Fruit fly (Drosophila melanogaster) whole organism, embryonic: ENCODE measurements around the gene Lerp.

ENCODE experiments used
- Atf3 ChIP-seq: fragments of 200-800 bp; sonication (Bioruptor generic); optimal IDR thresholded peaks from 3 replicates; lab custom pipeline; 2016; ENCODE audit warnings: missing biosample characterization, missing genetic modification characterization
- CG10209 ChIP-seq: fragments of 200-800 bp; sonication (Bioruptor generic); optimal IDR thresholded peaks from 3 replicates; lab custom pipeline; 2017; ENCODE audit warnings: missing biosample characterization, mild to moderate bottlenecking, missing genetic modification characterization, missing genetic modification reagents
- CG1024 ChIP-seq: fragments of 200-800 bp; sonication (Bioruptor generic); IDR thresholded peaks from 2 replicates; pipeline ENCODE4 v1.3.6; 2022; ENCODE audit warnings: missing biosample characterization, missing genetic modification characterization
- CG10654 ChIP-seq: fragments of 200-800 bp; sonication (Bioruptor generic); optimal IDR thresholded peaks from 2 replicates; lab custom pipeline; 2016; ENCODE audit warnings: missing biosample characterization, missing genetic modification characterization
- CG11247 ChIP-seq: fragments of 200-800 bp; sonication (Bioruptor generic); IDR thresholded peaks from 2 replicates; pipeline ENCODE4 v1.3.6; 2022; ENCODE audit warnings: missing biosample characterization, missing genetic modification characterization
- CG12391 ChIP-seq: fragments of 200-800 bp; sonication (Bioruptor generic); optimal IDR thresholded peaks from 3 replicates; lab custom pipeline; 2018; ENCODE audit warnings: missing biosample characterization, mild to moderate bottlenecking, missing genetic modification characterization, moderate library complexity
- CG12659 ChIP-seq: fragments of 200-800 bp; sonication (Bioruptor generic); optimal IDR thresholded peaks from 3 replicates; lab custom pipeline; 2017; ENCODE audit warnings: mild to moderate bottlenecking, missing biosample characterization, missing genetic modification reagents, missing genetic modification characterization
- CG12942 ChIP-seq: fragments of 200-800 bp; sonication (Bioruptor generic); optimal IDR thresholded peaks from 3 replicates; lab custom pipeline; 2016; ENCODE audit warnings: missing biosample characterization, missing genetic modification characterization
- CG13287 ChIP-seq: fragments of 200-800 bp; sonication (Bioruptor generic); IDR thresholded peaks from 2 replicates; pipeline ENCODE4 v1.3.6; 2022; ENCODE audit warnings: missing biosample characterization, missing genetic modification characterization; ENCODE audit not compliant: partially characterized antibody
- CG13624 ChIP-seq: fragments of 200-800 bp; sonication (Bioruptor generic); optimal IDR thresholded peaks from 2 replicates; lab custom pipeline; 2016; ENCODE audit warnings: missing biosample characterization, missing genetic modification characterization
- CG13894 ChIP-seq: fragments of 200-800 bp; sonication (Bioruptor generic); optimal IDR thresholded peaks from 3 replicates; lab custom pipeline; 2018; ENCODE audit warnings: missing biosample characterization, mild to moderate bottlenecking, missing genetic modification characterization, moderate library complexity
- CG14050 ChIP-seq: fragments of 200-800 bp; sonication (Bioruptor generic); IDR thresholded peaks from 3 replicates; pipeline ENCODE4 v1.3.6; 2022; ENCODE audit warnings: missing biosample characterization, missing genetic modification characterization
- CG18262 ChIP-seq: fragments of 200-800 bp; optimal IDR thresholded peaks from 3 replicates; lab custom pipeline; 2019; ENCODE audit warnings: missing biosample characterization, mild to moderate bottlenecking, missing genetic modification characterization, moderate library complexity
- CG18599 ChIP-seq: fragments of 200-800 bp; sonication (Bioruptor generic); optimal IDR thresholded peaks from 3 replicates; lab custom pipeline; 2017; ENCODE audit warnings: missing biosample characterization, missing genetic modification characterization, mild to moderate bottlenecking, moderate library complexity, missing genetic modification reagents
- CG30403 ChIP-seq: fragments of 200-800 bp; sonication (Bioruptor generic); optimal IDR thresholded peaks from 3 replicates; lab custom pipeline; 2016; ENCODE audit warnings: missing biosample characterization, missing genetic modification characterization
- CG32767 ChIP-seq: fragments of 200-800 bp; sonication (Bioruptor generic); IDR thresholded peaks from 2 replicates; pipeline ENCODE4 v1.3.6; 2022; ENCODE audit warnings: missing biosample characterization, missing genetic modification characterization
- CG4360 ChIP-seq: fragments of 200-800 bp; sonication (Bioruptor generic); IDR thresholded peaks from 2 replicates; pipeline ENCODE4 v1.3.6; 2022; ENCODE audit warnings: missing biosample characterization, missing genetic modification characterization
- CG7271 ChIP-seq: fragments of 200-800 bp; sonication (Bioruptor generic); optimal IDR thresholded peaks from 2 replicates; lab custom pipeline; 2018; ENCODE audit warnings: missing biosample characterization, mild to moderate bottlenecking, missing genetic modification characterization, moderate library complexity
- CG7839 ChIP-seq: fragments of 200-800 bp; sonication (Bioruptor generic); optimal IDR thresholded peaks from 3 replicates; lab custom pipeline; 2018; ENCODE audit warnings: missing biosample characterization, mild to moderate bottlenecking, missing genetic modification characterization, moderate library complexity
- CG8388 ChIP-seq: fragments of 200-800 bp; sonication (Bioruptor generic); optimal IDR thresholded peaks from 2 replicates; lab custom pipeline; 2019; ENCODE audit warnings: missing biosample characterization, mild to moderate bottlenecking, missing genetic modification characterization, moderate library complexity
- CG9609 ChIP-seq: fragments of 200-800 bp; sonication (Bioruptor generic); optimal IDR thresholded peaks from 3 replicates; lab custom pipeline; 2016; ENCODE audit warnings: missing biosample characterization, missing genetic modification characterization
- Dek ChIP-seq: fragments of 200-800 bp; sonication (Bioruptor generic); optimal IDR thresholded peaks from 3 replicates; lab custom pipeline; 2019; ENCODE audit warnings: missing biosample characterization, mild to moderate bottlenecking, missing genetic modification characterization, moderate library complexity
- H15 ChIP-seq: fragments of 200-800 bp; sonication (Bioruptor generic); IDR thresholded peaks from 3 replicates; pipeline ENCODE4 v1.3.6; 2022; ENCODE audit warnings: missing biosample characterization, missing genetic modification characterization
- H2.0 ChIP-seq: fragments of 200-800 bp; sonication (Bioruptor generic); IDR thresholded peaks from 2 replicates; pipeline ENCODE4 v1.3.6; 2022; ENCODE audit warnings: missing biosample characterization, missing genetic modification characterization
- Hmr ChIP-seq: fragments of 200-800 bp; sonication (Bioruptor generic); optimal IDR thresholded peaks from 3 replicates; lab custom pipeline; 2017; ENCODE audit warnings: mild to moderate bottlenecking, missing biosample characterization, missing genetic modification reagents, missing genetic modification characterization
- Hr51 ChIP-seq, 2 experiments: fragments of 200-800 bp; sonication (Bioruptor generic); optimal IDR thresholded peaks; 2 replicates in 1 of 2; 3 replicates in 1 of 2; lab custom pipeline; 2016 to 2018; ENCODE audit warnings: missing biosample characterization in 2 of 2, missing genetic modification characterization in 2 of 2, mild to moderate bottlenecking in 1 of 2, moderate library complexity in 1 of 2
- Lhr ChIP-seq: fragments of 200-800 bp; sonication (Bioruptor generic); optimal IDR thresholded peaks from 3 replicates; lab custom pipeline; 2017; ENCODE audit warnings: mild to moderate bottlenecking, missing biosample characterization, missing genetic modification reagents, missing genetic modification characterization
- Oaz ChIP-seq: fragments of 200-800 bp; sonication (Bioruptor generic); IDR thresholded peaks from 2 replicates; pipeline ENCODE4 v1.3.6; 2022; ENCODE audit warnings: missing biosample characterization, missing genetic modification characterization
- Pdp1 ChIP-seq, 2 experiments: fragments of 200-800 bp; sonication (Bioruptor generic); optimal IDR thresholded peaks; 3 replicates each; lab custom pipeline; 2016; ENCODE audit warnings: missing biosample characterization in 2 of 2, missing genetic modification characterization in 2 of 2, mild to moderate bottlenecking in 1 of 2, moderate library complexity in 1 of 2
- Rx ChIP-seq: fragments of 200-800 bp; sonication (Bioruptor generic); IDR thresholded peaks from 2 replicates; pipeline ENCODE4 v1.3.6; 2022; ENCODE audit warnings: missing biosample characterization, missing genetic modification characterization
- YL-1 ChIP-seq: fragments of 200-800 bp; sonication (Bioruptor generic); optimal IDR thresholded peaks from 3 replicates; lab custom pipeline; 2017; ENCODE audit warnings: missing biosample characterization, mild to moderate bottlenecking, missing genetic modification characterization
- ase ChIP-seq: fragments of 200-800 bp; sonication (Bioruptor generic); IDR thresholded peaks from 3 replicates; pipeline ENCODE4 v1.3.6; 2022; ENCODE audit warnings: missing biosample characterization, missing genetic modification characterization
- bigmax ChIP-seq: fragments of 200-800 bp; sonication (Bioruptor generic); optimal IDR thresholded peaks from 2 replicates; lab custom pipeline; 2018; ENCODE audit warnings: missing biosample characterization, mild to moderate bottlenecking, missing genetic modification characterization
- caup ChIP-seq: fragments of 200-800 bp; sonication (Bioruptor generic); optimal IDR thresholded peaks from 3 replicates; lab custom pipeline; 2017; ENCODE audit warnings: missing biosample characterization, mild to moderate bottlenecking, missing genetic modification characterization, moderate library complexity; ENCODE audit not compliant: severe bottlenecking
- chif ChIP-seq, 2 experiments: fragments of 200-800 bp; sonication (Bioruptor generic); optimal IDR thresholded peaks; 3 replicates each; lab custom pipeline; 2016; ENCODE audit warnings: missing biosample characterization in 2 of 2, missing genetic modification characterization in 2 of 2
- croc ChIP-seq: fragments of 200-800 bp; sonication (Bioruptor generic); conservative IDR thresholded peaks from 3 replicates; pipeline ENCODE4 v1.3.6; 2022; ENCODE audit warnings: missing biosample characterization, missing genetic modification characterization
- dmrt99B ChIP-seq: fragments of 200-800 bp; sonication (Bioruptor generic); optimal IDR thresholded peaks from 2 replicates; lab custom pipeline; 2018; ENCODE audit warnings: missing biosample characterization, mild to moderate bottlenecking, missing genetic modification characterization, moderate library complexity
- gt ChIP-seq: fragments of 200-800 bp; sonication (Bioruptor generic); IDR thresholded peaks from 2 replicates; pipeline ENCODE4 v1.3.6; 2022; ENCODE audit warnings: missing biosample characterization, missing genetic modification characterization
- ham ChIP-seq: fragments of 200-800 bp; sonication (Bioruptor generic); IDR thresholded peaks from 2 replicates; pipeline ENCODE4 v1.3.6; 2022; ENCODE audit warnings: missing biosample characterization, missing genetic modification characterization
- hkb ChIP-seq, 2 experiments: fragments of 200-800 bp in 1 of 2; fragments of >200 bp in 1 of 2; sonication (Bioruptor generic) in 1 of 2; IDR thresholded peaks in 1 of 2; optimal IDR thresholded peaks in 1 of 2; 2 replicates each; pipeline versions ENCODE4 v1.3.6 to Lab custom; 2017 to 2022; ENCODE audit warnings: missing biosample characterization in 1 of 2, missing genetic modification characterization in 1 of 2
- jumu ChIP-seq: fragments of 200-800 bp; sonication (Bioruptor generic); optimal IDR thresholded peaks from 3 replicates; lab custom pipeline; 2016; ENCODE audit warnings: missing biosample characterization, missing genetic modification characterization
- lmd ChIP-seq: fragments of 200-800 bp; sonication (Bioruptor generic); IDR thresholded peaks from 2 replicates; pipeline ENCODE4 v1.3.6; 2022; ENCODE audit warnings: missing biosample characterization, missing genetic modification characterization
- lola ChIP-seq, 3 experiments: fragments of >200 bp in 2 of 3; fragments of 200-800 bp in 1 of 3; sonication (Bioruptor generic) in 1 of 3; optimal IDR thresholded peaks; 2 replicates each; lab custom pipeline; 2017 to 2019; ENCODE audit warnings: missing biosample characterization in 3 of 3, missing genetic modification characterization in 3 of 3, mild to moderate bottlenecking in 1 of 3, moderate library complexity in 1 of 3
- nerfin-1 ChIP-seq: fragments of 200-800 bp; sonication (Bioruptor generic); optimal IDR thresholded peaks from 3 replicates; lab custom pipeline; 2019; ENCODE audit warnings: missing biosample characterization, mild to moderate bottlenecking, missing genetic modification characterization, moderate library complexity
- pho ChIP-seq: fragments of 200-800 bp; sonication (Bioruptor generic); optimal IDR thresholded peaks from 2 replicates; lab custom pipeline; 2016; ENCODE audit warnings: missing biosample characterization, missing genetic modification characterization
- shn ChIP-seq: fragments of 200-800 bp; sonication (Bioruptor generic); optimal IDR thresholded peaks from 3 replicates; lab custom pipeline; 2016; ENCODE audit warnings: missing biosample characterization, missing genetic modification characterization
- ttk ChIP-seq: fragments of 200-800 bp; sonication (Bioruptor generic); IDR thresholded peaks from 2 replicates; pipeline ENCODE4 v2.1.2; 2022; ENCODE audit warnings: missing biosample characterization, missing genetic modification characterization
- tx ChIP-seq: fragments of 200-800 bp; sonication (Bioruptor generic); optimal IDR thresholded peaks from 2 replicates; lab custom pipeline; 2016; ENCODE audit warnings: missing biosample characterization, missing genetic modification characterization
- yki ChIP-seq: fragments of >200 bp; optimal IDR thresholded peaks from 3 replicates; lab custom pipeline; 2018
- zfh2 ChIP-seq: fragments of 200-800 bp; sonication (Bioruptor generic); optimal IDR thresholded peaks from 2 replicates; lab custom pipeline; 2016; ENCODE audit warnings: missing biosample characterization, missing genetic modification characterization

Gene Lerp

dm6 chr3R:26853699-26854098 is 9.2 kb downstream of the Lerp start (continued):
- TF ChIP-seq CG12391 (no peak), hkb (optimal IDR thresholded peaks at IDR 0.05; lab: Kevin White, UChicago) (no peak), hkb (GFP tag; IDR thresholded peaks at IDR 0.05; lab: Robert Waterston, UW) (0 out of 2 replicates have a peak, but pooled peaks have one; percentile 31), CG1024 (GFP tag; lab: Robert Waterston, UW) (no peak), CG10209 (GFP tag; lab: Kevin White, UChicago) (peak; percentile 5), yki (lab: Kevin White, UChicago) (no peak), nerfin-1 (tag; lab: Kevin White, UChicago) (no peak), CG7839 (peak; percentile 24), CG9609 (GFP tag; lab: Kevin White, UChicago) (no peak), shn (GFP tag; lab: Kevin White, UChicago) (no peak), H2.0 (GFP tag; lab: Robert Waterston, UW) (peak; percentile 28; the same call in 1 of the 2 replicates), CG32767 (GFP tag; lab: Robert Waterston, UW) (no peak), Hmr (peak; percentile 25), CG7271 (tag; lab: Kevin White, UChicago) (no peak), Lhr (GFP tag; lab: Kevin White, UChicago) (no peak), CG18599 (peak; percentile 51), bigmax (no peak), CG13894 (tag; lab: Kevin White, UChicago) (no peak), CG4360 (no peak), ase (GFP tag; lab: Robert Waterston, UW) (no peak), YL-1 (GFP tag; lab: Kevin White, UChicago) (no peak), caup (GFP tag; lab: Kevin White, UChicago) (no peak), dmrt99B (peak; percentile 38), chif (GFP tag; optimal IDR thresholded peaks at IDR 0.05; lab: Kevin White, UChicago) (peak in 1 of 2 experiments; percentile 22), CG14050 (GFP tag; lab: Robert Waterston, UW) (no peak), CG8388 (no peak), CG13287 (GFP tag; lab: Robert Waterston, UW) (no peak), jumu (GFP tag; lab: Kevin White, UChicago) (peak; percentile 4), CG12659 (GFP tag; lab: Kevin White, UChicago) (no peak), CG18262 (tag; lab: Kevin White, UChicago) (no peak), Atf3 (no peak), croc (GFP tag; lab: Robert Waterston, UW) (no peak), pho (GFP tag; lab: Kevin White, UChicago) (no peak), lola (GFP tag; optimal IDR thresholded peaks at IDR 0.05; lab: Kevin White, UChicago) (no peak), zfh2 (no peak), tx (GFP tag; lab: Kevin White, UChicago) (no peak), CG13624 (GFP tag; lab: Kevin White, UChicago) (no peak), CG30403 (GFP tag; lab: Kevin White, UChicago) (peak; percentile 11), lmd (peak; percentile 43; the same call in 1 of the 2 replicates), Oaz (GFP tag; lab: Robert Waterston, UW) (0 out of 2 replicates have a peak, but pooled peaks have one; percentile 16), Dek (no peak), Hr51 (GFP tag; optimal IDR thresholded peaks at IDR 0.05; lab: Kevin White, UChicago) (peak in 1 of 2 experiments; percentile 5), Rx (GFP tag; lab: Robert Waterston, UW) (0 out of 2 replicates have a peak, but pooled peaks have one; percentile 11), gt (no peak), CG12942 (no peak), ham (GFP tag; lab: Robert Waterston, UW) (no peak), H15 (GFP tag; lab: Robert Waterston, UW) (no peak), ttk (GFP tag; lab: Robert Waterston, UW) (peak; percentile 30; the same call in 1 of the 2 replicates), CG10654 (GFP tag; lab: Kevin White, UChicago) (no peak), CG11247 (GFP tag; lab: Robert Waterston, UW) (no peak), Pdp1 (GFP tag; optimal IDR thresholded peaks at IDR 0.05; lab: Kevin White, UChicago) (no peak)
